Worm (Caenorhabditis elegans) whole organism, late embryonic: ENCODE measurements around the gene nhr-7.

Source experiments
- ama-1 ChIP-seq: fragments of 150-350 bp; optimal IDR thresholded peaks from 2 replicates; lab custom pipeline; 2014
- ceh-45 ChIP-seq: fragments of 200-800 bp; sonication (Bioruptor generic); IDR thresholded peaks from 2 replicates; pipeline ENCODE4 v1.3.6; 2022; ENCODE audit warnings: missing genetic modification reagents, missing genetic modification characterization, missing compliant biosample characterization
- ceh-48 ChIP-seq: sonication (generic microtip); optimal IDR thresholded peaks from 2 replicates; lab custom pipeline; 2016; ENCODE audit warnings: missing genetic modification characterization, inconsistent platforms, missing compliant biosample characterization
- ceh-6 ChIP-seq: fragments of 200-800 bp; sonication (Bioruptor generic); optimal IDR thresholded peaks from 2 replicates; lab custom pipeline; 2018; ENCODE audit warnings: mild to moderate bottlenecking, missing genetic modification characterization, missing compliant biosample characterization
- fax-1 ChIP-seq: sonication (generic microtip); optimal IDR thresholded peaks from 2 replicates; lab custom pipeline; 2016; ENCODE audit warnings: missing genotype, missing genetic modification characterization, missing compliant biosample characterization
- fkh-10 ChIP-seq: fragments of 150-350 bp; optimal IDR thresholded peaks from 2 replicates; lab custom pipeline; 2014; ENCODE audit warnings: missing biosample characterization, missing genetic modification reagents, missing genetic modification characterization
- hlh-8 ChIP-seq: sonication (generic microtip); optimal IDR thresholded peaks from 2 replicates; lab custom pipeline; 2016; ENCODE audit warnings: missing genotype, missing genetic modification characterization, missing compliant biosample characterization
- npax-4 ChIP-seq: sonication (generic microtip); optimal IDR thresholded peaks from 2 replicates; lab custom pipeline; 2016; ENCODE audit warnings: missing genetic modification characterization, missing compliant biosample characterization
- pros-1 ChIP-seq: fragments of 150-350 bp; optimal IDR thresholded peaks from 2 replicates; lab custom pipeline; 2014; ENCODE audit warnings: missing biosample characterization, missing genetic modification reagents, missing genetic modification characterization
- tbx-2 ChIP-seq: sonication (generic microtip); optimal IDR thresholded peaks from 2 replicates; lab custom pipeline; 2016; ENCODE audit warnings: missing genetic modification characterization, missing compliant biosample characterization

ce11 chrIV:11284102-11284531 lies 13.0 kb upstream of the nhr-7 start:
- TF ChIP-seq fkh-10 (GFP tag; lab: Kevin White, UChicago) (no peak), ama-1 (lab: Kevin White, UChicago) (no peak), hlh-8 (tag; lab: Kevin White, UChicago) (no peak), ceh-45 (GFP tag; lab: Robert Waterston, UW) (no peak), pros-1 (tag; lab: Kevin White, UChicago) (no peak), ceh-6 (GFP tag; lab: Kevin White, UChicago) (no peak), npax-4 (tag; lab: Kevin White, UChicago) (no peak), tbx-2 (tag; lab: Kevin White, UChicago) (no peak), ceh-48 (tag; lab: Kevin White, UChicago) (no peak), fax-1 (tag; lab: Kevin White, UChicago) (no peak)
